Comparison of ENCODE assay signal across 6 worm cellular contexts in the genomic region with DNA sequence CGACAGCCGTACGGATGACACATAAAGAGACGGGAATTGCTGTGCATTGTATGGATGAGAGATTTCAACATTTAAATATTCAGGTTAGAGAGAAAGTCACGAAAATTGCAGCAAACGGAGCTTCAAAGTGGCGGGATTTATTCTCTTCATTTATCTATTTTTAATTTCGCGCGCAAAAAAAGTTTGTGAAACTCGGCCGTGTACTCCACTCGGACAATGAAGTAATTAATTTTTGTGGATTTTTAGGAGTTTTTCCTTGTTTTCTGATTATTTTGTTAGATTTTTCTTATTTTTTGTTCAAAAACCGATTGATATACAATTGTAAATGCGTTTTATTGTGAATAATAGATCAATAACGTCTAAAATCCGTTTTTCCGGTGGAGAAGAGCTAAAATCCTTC.
TF ChIP-seq lines count a peak whose summit lies in the region.

No protein-coding gene starts in this region.

TF ChIP-seq in whole organism, L1 larva, 84 proteins besides CTCF, POLR2A, EP300 and RAD21 (continues in another document):
- TF ChIP-seq swsn-7 (tag; optimal IDR thresholded peaks at IDR 0.05; lab: Kevin White, UChicago) = peak; percentile 29
- peak; percentile 75 for TF ChIP-seq nhr-85 (tag; lab: Kevin White, UChicago)
- TF ChIP-seq skn-1 (tag; optimal IDR thresholded peaks at IDR 0.05; lab: Kevin White, UChicago) = no peak
- peak; percentile 77 for TF ChIP-seq rnt-1 (tag; optimal IDR thresholded peaks at IDR 0.05; lab: Kevin White, UChicago)
- peak; percentile 58 for TF ChIP-seq nhr-71 (tag; optimal IDR thresholded peaks at IDR 0.05; lab: Kevin White, UChicago)
- TF ChIP-seq nhr-47 (tag; optimal IDR thresholded peaks at IDR 0.05; lab: Kevin White, UChicago) = peak; percentile 47
- no peak for TF ChIP-seq snu-23 (GFP tag; optimal IDR thresholded peaks at IDR 0.05; lab: Kevin White, UChicago)
- TF ChIP-seq dsc-1 (tag; optimal IDR thresholded peaks at IDR 0.05; lab: Kevin White, UChicago) = peak; percentile 38
- TF ChIP-seq elt-2 (tag; optimal IDR thresholded peaks at IDR 0.05; lab: Kevin White, UChicago) = no peak
- TF ChIP-seq Y116A8C.19 (tag; optimal IDR thresholded peaks at IDR 0.05; lab: Kevin White, UChicago; ENCODE audit: borderline replicate concordance) = no peak
- TF ChIP-seq lin-13 (GFP tag; optimal IDR thresholded peaks at IDR 0.05; lab: Kevin White, UChicago) = peak; percentile 24
- peak; percentile 73 for TF ChIP-seq lir-3 (tag; optimal IDR thresholded peaks at IDR 0.05; lab: Kevin White, UChicago; ENCODE audit: poor library complexity)
- TF ChIP-seq efl-3 (GFP tag; optimal IDR thresholded peaks at IDR 0.05; lab: Kevin White, UChicago) = no peak
- no peak for TF ChIP-seq zag-1 (tag; optimal IDR thresholded peaks at IDR 0.05; lab: Kevin White, UChicago)

TF ChIP-seq in whole organism, L2 larva, 48 proteins besides CTCF, POLR2A, EP300 and RAD21:
- TF ChIP-seq skn-1 (tag; optimal IDR thresholded peaks at IDR 0.05; lab: Kevin White, UChicago) (no peak), mab-5 (tag; optimal IDR thresholded peaks at IDR 0.05; lab: Kevin White, UChicago) (no peak), unc-55 (GFP tag; optimal IDR thresholded peaks at IDR 0.05; lab: Kevin White, UChicago) (peak; percentile 76), gmeb-1 (tag; optimal IDR thresholded peaks at IDR 0.05; lab: Kevin White, UChicago) (peak; percentile 77), lsy-2 (tag; optimal IDR thresholded peaks at IDR 0.05; lab: Kevin White, UChicago) (peak in 1 of 2 experiments; percentile 53)
TF ChIP-seq in whole organism, L2 larva: peak in this region for 3.

TF ChIP-seq in whole organism, L3 larva, 47 proteins besides CTCF, POLR2A, EP300 and RAD21:
- TF ChIP-seq ceh-16 (tag; optimal IDR thresholded peaks at IDR 0.05; lab: Kevin White, UChicago) (no peak), pqm-1 (tag; optimal IDR thresholded peaks at IDR 0.05; lab: Kevin White, UChicago) (no peak), egl-27 (tag; optimal IDR thresholded peaks at IDR 0.05; lab: Kevin White, UChicago) (no peak), lin-15B (tag; optimal IDR thresholded peaks at IDR 0.05; lab: Kevin White, UChicago) (peak; percentile 26)

TF ChIP-seq in whole organism, L4 larva, 104 proteins besides CTCF, POLR2A, EP300 and RAD21:
- TF ChIP-seq lsy-2 (tag; optimal IDR thresholded peaks at IDR 0.05; lab: Kevin White, UChicago) = no peak
- TF ChIP-seq set-16 (GFP tag; IDR thresholded peaks at IDR 0.05; lab: Robert Waterston, UW) = no peak
- peak; percentile 84 for TF ChIP-seq dpl-1 (GFP tag; optimal IDR thresholded peaks at IDR 0.05; lab: Kevin White, UChicago)
- no peak for TF ChIP-seq lin-13 (GFP tag; optimal IDR thresholded peaks at IDR 0.05; lab: Kevin White, UChicago)
- peak; percentile 36; the same call in 1 of the 2 replicates for TF ChIP-seq snpc-1.2 (GFP tag; IDR thresholded peaks at IDR 0.05; lab: Robert Waterston, UW)
- TF ChIP-seq F49E8.2 (tag; optimal IDR thresholded peaks at IDR 0.05; lab: Kevin White, UChicago; ENCODE audit: borderline replicate concordance) = peak; percentile 13
- TF ChIP-seq hlh-11 (tag; optimal IDR thresholded peaks at IDR 0.05; lab: Kevin White, UChicago) = no peak
- TF ChIP-seq unc-62 (GFP tag; optimal IDR thresholded peaks at IDR 0.05 in 1 of 2; lab: Kevin White, UChicago) = no peak
- TF ChIP-seq unc-62 (tag; optimal IDR thresholded peaks at IDR 0.05; lab: Kevin White, UChicago) = no peak
- no peak for TF ChIP-seq tag-97 (GFP tag; IDR thresholded peaks at IDR 0.05; lab: Robert Waterston, UW)
- peak; percentile 49 for TF ChIP-seq lin-38 (GFP tag; IDR thresholded peaks at IDR 0.05; lab: Robert Waterston, UW)

TF ChIP-seq in whole organism, late embryonic, 69 proteins besides CTCF, POLR2A, EP300 and RAD21:
- TF ChIP-seq C08G9.2 (tag; optimal IDR thresholded peaks at IDR 0.05; lab: Kevin White, UChicago) (peak; percentile 20), sox-4 (tag; optimal IDR thresholded peaks at IDR 0.05; lab: Kevin White, UChicago) (no peak), pag-3 (tag; optimal IDR thresholded peaks at IDR 0.05; lab: Kevin White, UChicago; ENCODE audit: borderline replicate concordance) (no peak)

TF ChIP-seq in whole organism, young adult, 124 proteins besides CTCF, POLR2A, EP300 and RAD21:
- TF ChIP-seq ztf-18 (tag; optimal IDR thresholded peaks at IDR 0.05; lab: Kevin White, UChicago) (no peak), somi-1 (GFP tag; optimal IDR thresholded peaks at IDR 0.05; lab: Kevin White, UChicago) (no peak), akir-1 (GFP tag; optimal IDR thresholded peaks at IDR 0.05; lab: Kevin White, UChicago) (no peak), efl-1 (GFP tag; optimal IDR thresholded peaks at IDR 0.05; lab: Kevin White, UChicago) (peak; percentile 48), attf-6 (GFP tag; IDR thresholded peaks at IDR 0.05; lab: Robert Waterston, UW) (no peak), lin-54 (GFP tag; optimal IDR thresholded peaks at IDR 0.05; lab: Kevin White, UChicago) (peak; percentile 65), F10E7.11 (tag; optimal IDR thresholded peaks at IDR 0.05; lab: Kevin White, UChicago) (no peak), tbp1 (GFP tag; optimal IDR thresholded peaks at IDR 0.05; lab: Kevin White, UChicago) (peak; percentile 16), ztf-25 (GFP tag; IDR thresholded peaks at IDR 0.05; lab: Robert Waterston, UW) (no peak), lsl-1 (GFP tag; optimal IDR thresholded peaks at IDR 0.05; lab: Kevin White, UChicago) (no peak), ekl-4 (GFP tag; IDR thresholded peaks at IDR 0.05; lab: Robert Waterston, UW) (no peak), pha-4 (tag; optimal IDR thresholded peaks at IDR 0.05; lab: Kevin White, UChicago) (no peak), attf-5 (GFP tag; optimal IDR thresholded peaks at IDR 0.05; lab: Kevin White, UChicago) (no peak), K11D2.4 (GFP tag; IDR thresholded peaks at IDR 0.05; lab: Robert Waterston, UW) (no peak), zfh-2 (GFP tag; conservative IDR thresholded peaks at IDR 0.05; lab: Robert Waterston, UW) (no peak), ztf-3 (GFP tag; optimal IDR thresholded peaks at IDR 0.05; lab: Kevin White, UChicago) (no peak), let-526 (GFP tag; IDR thresholded peaks at IDR 0.05; lab: Robert Waterston, UW) (no peak), lin-40 (tag; optimal IDR thresholded peaks at IDR 0.05; lab: Kevin White, UChicago) (no peak), ztf-6 (GFP tag; IDR thresholded peaks at IDR 0.05; lab: Robert Waterston, UW) (no peak), snpc-4 (GFP tag; optimal IDR thresholded peaks at IDR 0.05; lab: Kevin White, UChicago) (no peak), snpc-4 (tag; optimal IDR thresholded peaks at IDR 0.05; lab: Kevin White, UChicago) (peak in 2 of 4 experiments; percentile 4 to 53), dox-1 (GFP tag; IDR thresholded peaks at IDR 0.05; lab: Robert Waterston, UW) (no peak), cebp-1 (GFP tag; IDR thresholded peaks at IDR 0.05; lab: Robert Waterston, UW) (no peak), cebp-1 (tag; optimal IDR thresholded peaks at IDR 0.05; lab: Kevin White, UChicago) (no peak), nhr-90 (tag; optimal IDR thresholded peaks at IDR 0.05; lab: Kevin White, UChicago) (no peak), sea-2 (GFP tag; IDR thresholded peaks at IDR 0.05; lab: Robert Waterston, UW) (no peak), F55B11.4 (tag; optimal IDR thresholded peaks at IDR 0.05; lab: Kevin White, UChicago; ENCODE audit: borderline replicate concordance, insufficient read depth) (no peak), xnd-1 (tag; optimal IDR thresholded peaks at IDR 0.05; lab: Kevin White, UChicago) (no peak), bed-1 (GFP tag; IDR thresholded peaks at IDR 0.05; lab: Robert Waterston, UW) (no peak), madf-3 (GFP tag; IDR thresholded peaks at IDR 0.05; lab: Robert Waterston, UW) (no peak), B0336.3 (GFP tag; IDR thresholded peaks at IDR 0.05; lab: Robert Waterston, UW) (no peak), ccch-3 (GFP tag; optimal IDR thresholded peaks at IDR 0.05; lab: Kevin White, UChicago) (no peak), lin-35 (GFP tag; optimal IDR thresholded peaks at IDR 0.05; lab: Kevin White, UChicago) (peak in 1 of 3 experiments; percentile 67), ceh-100 (GFP tag; IDR thresholded peaks at IDR 0.05; lab: Robert Waterston, UW) (no peak), mcd-1 (GFP tag; IDR thresholded peaks at IDR 0.05; lab: Robert Waterston, UW) (peak; percentile 39; the same call in 1 of the 2 replicates), ceh-27 (GFP tag; optimal IDR thresholded peaks at IDR 0.05; lab: Kevin White, UChicago) (no peak)
